Worm (Caenorhabditis elegans) whole organism, L2 larva: ENCODE results near the gene C11E4.6.
"Not testable (repeated sequence)": the region's sequence is repeated elsewhere in the genome, so short reads cannot be mapped to it uniquely, and the experiment has no call there.

Experiments
- C34F6.9 ChIP-seq: fragments of 150-350 bp; optimal IDR thresholded peaks from 2 replicates; lab custom pipeline; 2014; ENCODE audit warnings: missing biosample characterization, missing genetic modification characterization
- R02D3.7 ChIP-seq: fragments of 150-350 bp; optimal IDR thresholded peaks from 2 replicates; lab custom pipeline; 2014; ENCODE audit warnings: missing biosample characterization, missing genetic modification characterization
- alr-1 ChIP-seq: fragments of 150-350 bp; optimal IDR thresholded peaks from 2 replicates; lab custom pipeline; 2014; ENCODE audit warnings: missing biosample characterization, missing genetic modification characterization
- ama-1 ChIP-seq: fragments of 150-350 bp; optimal IDR thresholded peaks from 2 replicates; lab custom pipeline; 2018; ENCODE audit warnings: inconsistent platforms
- blmp-1 ChIP-seq: sonication (generic microtip); optimal IDR thresholded peaks from 2 replicates; lab custom pipeline; 2017; ENCODE audit warnings: missing genetic modification characterization, mild to moderate bottlenecking, missing compliant biosample characterization, antibody characterized with exemption, moderate library complexity; ENCODE audit not compliant: insufficient read depth
- ceh-82 ChIP-seq: fragments of 150-350 bp; optimal IDR thresholded peaks from 2 replicates; lab custom pipeline; 2014; ENCODE audit warnings: missing biosample characterization, missing genetic modification characterization
- dmd-4 ChIP-seq: sonication (generic microtip); optimal IDR thresholded peaks from 2 replicates; lab custom pipeline; 2017; ENCODE audit warnings: missing biosample characterization, missing genetic modification characterization
- elt-1 ChIP-seq: fragments of 150-350 bp; optimal IDR thresholded peaks from 2 replicates; lab custom pipeline; 2014; ENCODE audit warnings: missing biosample characterization, missing genetic modification characterization
- fos-1 ChIP-seq: fragments of 150-350 bp; optimal IDR thresholded peaks from 2 replicates; lab custom pipeline; 2014; ENCODE audit warnings: missing biosample characterization, missing genetic modification characterization
- lin-11 ChIP-seq: fragments of 150-350 bp; sonication (generic microtip); optimal IDR thresholded peaks from 2 replicates; lab custom pipeline; 2014; ENCODE audit warnings: missing biosample characterization, missing genetic modification characterization, inconsistent platforms, mixed read lengths
- lin-13 ChIP-seq: fragments of 150-350 bp; optimal IDR thresholded peaks from 2 replicates; lab custom pipeline; 2014; ENCODE audit warnings: missing biosample characterization, missing genetic modification reagents, missing genetic modification characterization
- lsy-2 ChIP-seq, 2 experiments: fragments of 150-350 bp in 1 of 2; sonication (generic microtip) in 1 of 2; optimal IDR thresholded peaks; 2 replicates each; lab custom pipeline; 2014 to 2017; ENCODE audit warnings: missing biosample characterization in 2 of 2, missing genetic modification characterization in 2 of 2
- mab-5 ChIP-seq: fragments of 150-350 bp; optimal IDR thresholded peaks from 2 replicates; lab custom pipeline; 2014; ENCODE audit warnings: missing biosample characterization, missing genetic modification characterization
- mdl-1 ChIP-seq, 2 experiments: fragments of 150-350 bp in 1 of 2; sonication (generic microtip) in 1 of 2; optimal IDR thresholded peaks; 2 replicates each; lab custom pipeline; 2017; ENCODE audit warnings: missing biosample characterization in 2 of 2, missing genetic modification characterization in 2 of 2
- nhr-10 ChIP-seq: sonication (generic microtip); optimal IDR thresholded peaks from 2 replicates; lab custom pipeline; 2017; ENCODE audit warnings: missing biosample characterization, missing genetic modification characterization
- nhr-129 ChIP-seq: fragments of 150-350 bp; optimal IDR thresholded peaks from 2 replicates; lab custom pipeline; 2014; ENCODE audit warnings: missing biosample characterization, missing genetic modification characterization
- nhr-21 ChIP-seq: fragments of 150-350 bp; optimal IDR thresholded peaks from 2 replicates; lab custom pipeline; 2014; ENCODE audit warnings: missing biosample characterization, missing genetic modification characterization
- nhr-23 ChIP-seq: fragments of 150-350 bp; optimal IDR thresholded peaks from 2 replicates; lab custom pipeline; 2014; ENCODE audit warnings: missing biosample characterization, missing genetic modification reagents, missing genetic modification characterization
- nhr-237 ChIP-seq: fragments of 150-350 bp; optimal IDR thresholded peaks from 2 replicates; lab custom pipeline; 2014; ENCODE audit warnings: missing biosample characterization, missing genetic modification characterization
- nhr-25 ChIP-seq: fragments of 150-350 bp; sonication (generic microtip); optimal IDR thresholded peaks from 3 replicates; lab custom pipeline; 2014; ENCODE audit warnings: missing biosample characterization, missing genetic modification characterization
- nhr-6 ChIP-seq: fragments of 150-350 bp; optimal IDR thresholded peaks from 2 replicates; lab custom pipeline; 2014; ENCODE audit warnings: missing biosample characterization, missing genetic modification characterization
- nhr-77 ChIP-seq: fragments of 150-350 bp; optimal IDR thresholded peaks from 2 replicates; lab custom pipeline; 2014; ENCODE audit warnings: missing biosample characterization, missing genetic modification characterization
- peb-1 ChIP-seq: fragments of 150-350 bp; optimal IDR thresholded peaks from 2 replicates; lab custom pipeline; 2014; ENCODE audit warnings: missing biosample characterization, missing genetic modification characterization
- sem-4 ChIP-seq: fragments of 150-350 bp; optimal IDR thresholded peaks from 2 replicates; lab custom pipeline; 2014; ENCODE audit warnings: missing biosample characterization, missing genetic modification reagents, missing genetic modification characterization
- skn-1 ChIP-seq: sonication (generic microtip); optimal IDR thresholded peaks from 2 replicates; lab custom pipeline; 2017; ENCODE audit warnings: missing biosample characterization, missing genetic modification characterization
- sma-3 ChIP-seq: sonication (generic microtip); optimal IDR thresholded peaks from 2 replicates; lab custom pipeline; 2016; ENCODE audit warnings: missing genetic modification reagents, missing genetic modification characterization, missing compliant biosample characterization
- sma-9 ChIP-seq, 2 experiments: fragments of 150-350 bp in 1 of 2; sonication (generic microtip) in 1 of 2; optimal IDR thresholded peaks; 2 replicates each; lab custom pipeline; 2014 to 2016; ENCODE audit warnings: missing genetic modification characterization in 2 of 2, mild to moderate bottlenecking in 1 of 2, missing biosample characterization in 1 of 2, missing compliant biosample characterization in 1 of 2, missing genetic modification reagents in 1 of 2, moderate library complexity in 1 of 2
- unc-55 ChIP-seq: fragments of 150-350 bp; sonication (generic microtip); optimal IDR thresholded peaks from 3 replicates; lab custom pipeline; 2014; ENCODE audit warnings: missing biosample characterization, missing genetic modification reagents, missing genetic modification characterization
- unc-62 ChIP-seq: fragments of 150-350 bp; optimal IDR thresholded peaks from 2 replicates; lab custom pipeline; 2014; ENCODE audit warnings: missing biosample characterization, missing genetic modification reagents, missing genetic modification characterization
- zag-1 ChIP-seq: fragments of 150-350 bp; optimal IDR thresholded peaks from 2 replicates; lab custom pipeline; 2014; ENCODE audit warnings: missing biosample characterization, missing genetic modification characterization
- ztf-4 ChIP-seq: fragments of 150-350 bp; optimal IDR thresholded peaks from 2 replicates; lab custom pipeline; 2014; ENCODE audit warnings: missing biosample characterization, missing genetic modification characterization

C11E4.6 gene

DNA sequence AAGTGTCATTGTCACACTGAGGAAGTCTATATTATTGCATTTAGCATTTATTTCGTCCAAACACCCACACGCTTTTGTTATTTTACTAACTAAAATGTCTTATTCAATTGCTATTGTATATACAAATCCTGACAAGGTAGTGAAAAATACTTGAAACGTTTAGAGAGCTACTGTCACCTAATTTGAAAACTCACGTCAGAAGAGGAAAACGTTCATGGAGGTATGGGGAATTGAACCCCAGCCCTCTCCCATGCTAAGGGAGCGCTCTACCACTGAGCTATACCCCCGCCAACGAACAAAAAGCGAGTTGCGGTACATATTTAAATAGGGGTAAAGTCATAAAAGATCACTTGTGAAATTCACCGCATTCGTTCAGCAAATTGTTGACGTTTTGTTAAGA lies 12.2 kb downstream of the C11E4.6 start:
- TF ChIP-seq mdl-1 (tag; optimal IDR thresholded peaks at IDR 0.05; lab: Kevin White, UChicago): no peak
- TF ChIP-seq sma-9 (GFP tag; optimal IDR thresholded peaks at IDR 0.05; lab: Kevin White, UChicago): peak; percentile 55
- TF ChIP-seq sma-9 (tag; optimal IDR thresholded peaks at IDR 0.05; lab: Kevin White, UChicago): no peak
- TF ChIP-seq sma-3 (GFP tag; lab: Kevin White, UChicago): peak; percentile 15
- no peak for TF ChIP-seq nhr-6 (tag; lab: Kevin White, UChicago)
- peak; percentile 31 for TF ChIP-seq fos-1
- TF ChIP-seq ama-1 (lab: Kevin White, UChicago): no peak
- no peak for TF ChIP-seq C34F6.9 (tag; lab: Kevin White, UChicago)
- no peak for TF ChIP-seq elt-1 (tag; lab: Kevin White, UChicago)
- no peak for TF ChIP-seq lsy-2 (tag; optimal IDR thresholded peaks at IDR 0.05; lab: Kevin White, UChicago)
- no peak for TF ChIP-seq nhr-237 (tag; lab: Kevin White, UChicago)
- TF ChIP-seq nhr-21 (tag; lab: Kevin White, UChicago): peak; percentile 68
- TF ChIP-seq unc-62 (GFP tag; lab: Kevin White, UChicago): no peak
- no peak for TF ChIP-seq nhr-10 (tag; lab: Kevin White, UChicago)

DNA sequence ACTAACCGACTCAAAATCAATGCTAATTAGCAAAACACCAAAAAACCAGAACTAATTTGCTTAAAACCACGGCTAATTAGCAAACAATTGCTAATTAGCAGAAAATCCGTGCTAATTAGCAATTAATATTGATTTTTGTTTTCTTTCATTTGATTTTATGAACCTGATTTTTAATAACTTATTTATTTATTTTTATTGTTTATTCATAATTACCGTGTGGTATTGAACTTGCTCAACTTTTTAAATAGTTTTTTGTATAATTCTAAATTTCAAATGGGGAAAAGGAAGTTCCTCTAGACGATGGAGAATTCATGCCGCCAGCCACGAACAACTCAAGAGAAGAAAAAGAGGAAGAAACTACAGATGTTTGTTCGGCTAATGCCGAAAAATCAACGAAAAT lies 15.5 kb downstream of the C11E4.6 start, which contains the start of gene F34H10.1:
F34H10.1 (plus strand) TSS at position 301 of the 400 bp plus-strand sequence.
- not testable (repeated sequence) for TF ChIP-seq ama-1 (lab: Kevin White, UChicago); mab-5; sma-3 (GFP tag; lab: Kevin White, UChicago)

DNA sequence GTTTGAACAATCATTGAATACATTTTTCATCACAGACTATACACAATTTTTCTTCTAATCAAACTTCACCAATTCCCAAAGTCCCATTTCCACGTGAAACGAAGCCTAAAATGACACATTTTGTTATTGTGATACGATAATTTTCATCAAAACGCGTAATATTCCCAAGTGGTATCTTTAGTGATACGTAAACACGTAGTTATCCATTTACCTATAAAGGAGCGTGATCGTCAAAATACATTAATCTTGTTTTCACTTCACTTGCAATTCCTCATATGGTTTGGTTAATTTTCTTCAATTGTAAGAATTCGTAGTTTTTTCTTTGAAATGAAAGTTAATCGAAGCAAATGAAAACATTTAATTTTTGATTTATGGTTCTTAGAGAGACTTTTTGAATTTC lies 19.2 kb downstream of the C11E4.6 start:
- no peak for TF ChIP-seq lsy-2 (tag; optimal IDR thresholded peaks at IDR 0.05; lab: Kevin White, UChicago)
- no peak for TF ChIP-seq fos-1
- TF ChIP-seq nhr-129: no peak
- TF ChIP-seq lin-11: no peak
- no peak for TF ChIP-seq unc-55
- TF ChIP-seq ztf-4 (tag; lab: Kevin White, UChicago): no peak

DNA sequence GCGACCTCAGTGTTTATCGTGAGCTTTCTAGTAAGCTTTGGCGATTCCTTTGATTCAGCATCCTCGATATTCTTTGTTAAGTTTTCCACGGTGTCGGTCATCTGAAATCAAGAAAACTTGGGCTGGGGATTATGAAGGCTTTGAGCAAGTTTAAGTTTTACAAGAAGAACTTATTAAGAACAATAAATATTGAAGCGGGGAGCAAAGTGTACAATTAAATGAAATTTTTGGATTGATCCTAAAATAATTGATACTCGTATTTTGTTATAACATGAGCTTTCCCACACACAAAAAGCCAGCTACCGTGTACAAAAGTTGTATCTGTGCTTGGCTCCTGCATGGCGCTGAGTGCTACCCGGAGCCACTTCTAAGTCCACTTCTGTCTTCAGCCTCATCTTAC lies 24.6 kb downstream of the C11E4.6 start, which contains the start of gene F34H10.3:
F34H10.3 (minus strand) TSS at position 101 of the 400 bp plus-strand sequence.
- TF ChIP-seq sem-4 (tag; lab: Kevin White, UChicago) (no peak), nhr-25 (tag; lab: Kevin White, UChicago) (no peak), sma-9 (GFP tag; optimal IDR thresholded peaks at IDR 0.05; lab: Kevin White, UChicago) (no peak), sma-9 (tag; optimal IDR thresholded peaks at IDR 0.05; lab: Kevin White, UChicago) (no peak), lin-13 (GFP tag; lab: Kevin White, UChicago) (no peak), alr-1 (no peak), nhr-77 (tag; lab: Kevin White, UChicago) (no peak)

DNA sequence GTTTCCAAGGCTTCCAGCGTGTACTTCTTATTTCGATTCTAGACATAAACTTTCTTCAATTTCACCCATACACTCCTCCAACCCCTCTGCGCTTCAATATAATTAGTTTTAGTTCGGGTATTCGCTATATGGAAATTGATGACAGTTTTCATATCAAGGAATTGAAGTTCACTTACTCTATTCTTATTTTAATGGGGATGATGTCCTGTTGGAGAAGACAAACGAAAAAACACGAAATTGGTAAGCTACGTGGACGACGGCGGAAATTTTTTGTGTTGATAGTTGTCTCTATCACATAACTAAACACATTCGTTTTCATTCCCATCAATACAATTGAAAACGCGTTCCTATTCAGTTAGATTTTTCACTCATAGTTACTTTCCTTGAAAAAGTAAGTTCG lies 25.0 kb downstream of the C11E4.6 start, which contains the start of gene F34H10.5:
F34H10.5 (plus strand) TSS at position 301 of the 400 bp plus-strand sequence.
- TF ChIP-seq nhr-25 (tag; lab: Kevin White, UChicago) (no peak), blmp-1 (no peak), zag-1 (tag; lab: Kevin White, UChicago) (no peak)

DNA sequence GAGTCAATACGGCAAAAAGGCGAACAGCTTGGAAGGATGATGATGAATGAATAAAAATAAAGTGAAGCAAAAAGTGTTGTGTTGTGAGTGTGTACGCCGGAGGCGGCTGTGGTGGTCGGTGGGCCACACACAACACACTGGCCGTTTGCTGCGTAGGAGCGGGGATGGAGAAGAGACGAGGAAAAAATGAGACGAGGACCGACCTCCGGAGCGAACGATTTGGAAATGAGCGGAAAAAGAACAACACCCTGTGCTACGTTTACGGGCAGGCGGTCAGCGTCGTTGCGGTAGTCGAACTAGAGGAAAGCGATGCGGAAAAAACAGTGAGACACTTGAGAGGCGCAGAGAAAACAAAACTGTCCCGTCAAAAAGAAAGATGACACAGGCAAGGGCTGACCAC lies 26.8 kb downstream of the C11E4.6 start:
- TF ChIP-seq ceh-82 (tag; lab: Kevin White, UChicago): no peak
- TF ChIP-seq skn-1 (tag; lab: Kevin White, UChicago): no peak
- TF ChIP-seq lsy-2 (tag; optimal IDR thresholded peaks at IDR 0.05; lab: Kevin White, UChicago): no peak
- TF ChIP-seq R02D3.7 (tag; lab: Kevin White, UChicago): no peak
- peak; percentile 34 for TF ChIP-seq peb-1
- TF ChIP-seq sma-9 (GFP tag; optimal IDR thresholded peaks at IDR 0.05; lab: Kevin White, UChicago): peak; percentile 5
- no peak for TF ChIP-seq sma-9 (tag; optimal IDR thresholded peaks at IDR 0.05; lab: Kevin White, UChicago)
- no peak for TF ChIP-seq nhr-23 (tag; lab: Kevin White, UChicago)
- TF ChIP-seq nhr-129: no peak
- TF ChIP-seq nhr-21 (tag; lab: Kevin White, UChicago): no peak
- TF ChIP-seq ama-1 (lab: Kevin White, UChicago): no peak
- no peak for TF ChIP-seq nhr-6 (tag; lab: Kevin White, UChicago)
- no peak for TF ChIP-seq mdl-1 (tag; optimal IDR thresholded peaks at IDR 0.05; lab: Kevin White, UChicago)
- TF ChIP-seq lin-11: no peak
- TF ChIP-seq dmd-4 (tag; lab: Kevin White, UChicago): no peak
- TF ChIP-seq fos-1: peak; percentile 29
